Fruit fly (Drosophila melanogaster) Kc167 (cell line): ENCODE measurements around the gene Ilp5.

Source experiments
- insv ChIP-seq: fragments of >200 bp; optimal IDR thresholded peaks from 3 replicates; lab custom pipeline; 2018; ENCODE audit warnings: missing external identifiers
- psq ChIP-seq: fragments of >200 bp; optimal IDR thresholded peaks from 2 replicates; lab custom pipeline; 2017; ENCODE audit warnings: missing external identifiers
- ttk ChIP-seq: sonication (Bioruptor generic); optimal IDR thresholded peaks from 2 replicates; lab custom pipeline; 2017; ENCODE audit warnings: missing external identifiers

DNA sequence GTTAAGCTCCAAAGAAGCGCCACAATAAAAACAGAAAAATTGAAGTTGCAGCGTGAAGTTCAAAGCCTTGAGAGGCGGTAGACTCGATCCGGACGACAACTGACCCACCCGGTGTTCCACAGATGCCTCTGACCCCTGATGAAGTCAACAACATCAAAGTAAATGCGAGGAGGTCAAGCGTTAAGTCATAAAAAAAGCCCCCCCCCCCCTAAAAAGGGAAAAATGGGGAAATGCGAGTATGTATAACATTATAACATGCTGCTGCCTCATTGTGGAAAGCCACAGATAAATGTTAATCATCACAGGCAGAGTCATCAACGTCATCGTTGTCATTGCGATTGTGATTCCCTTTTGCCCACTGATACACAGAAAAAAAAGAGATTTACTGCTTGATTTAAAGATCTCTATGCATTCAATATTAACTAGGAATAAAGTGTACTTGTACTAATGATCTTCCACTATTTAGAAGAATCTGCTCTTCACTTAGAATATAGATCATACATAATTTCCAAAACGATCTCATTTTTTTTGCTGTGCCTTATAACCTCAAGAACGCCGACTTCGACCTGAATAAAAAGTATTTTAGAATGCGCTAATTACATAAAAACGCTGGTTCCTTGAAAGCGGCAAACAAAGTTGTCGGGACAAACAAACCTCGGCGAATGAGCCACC lies 27.4 kb upstream of the Ilp5 start:
- TF ChIP-seq insv (lab: Kevin White, UChicago) (no peak), psq (lab: Kevin White, UChicago) (no peak), ttk (no peak)
